Worm (Caenorhabditis elegans) whole organism, L2 larva: ENCODE measurements around the gene C34F6.1.

Source experiments
- F13H6.1 ChIP-seq: sonication (generic microtip); optimal IDR thresholded peaks from 2 replicates; lab custom pipeline; 2016; ENCODE audit warnings: missing genetic modification characterization, missing compliant biosample characterization
- ZK546.5 ChIP-seq: sonication (generic microtip); optimal IDR thresholded peaks from 2 replicates; lab custom pipeline; 2017; ENCODE audit warnings: missing biosample characterization, missing genetic modification characterization
- ama-1 ChIP-seq: fragments of 150-350 bp; optimal IDR thresholded peaks from 2 replicates; lab custom pipeline; 2018; ENCODE audit warnings: inconsistent platforms
- mdl-1 ChIP-seq, 2 experiments: fragments of 150-350 bp in 1 of 2; sonication (generic microtip) in 1 of 2; optimal IDR thresholded peaks; 2 replicates each; lab custom pipeline; 2017; ENCODE audit warnings: missing biosample characterization in 2 of 2, missing genetic modification characterization in 2 of 2
- nhr-25 ChIP-seq: fragments of 150-350 bp; sonication (generic microtip); optimal IDR thresholded peaks from 3 replicates; lab custom pipeline; 2014; ENCODE audit warnings: missing biosample characterization, missing genetic modification characterization
- sma-9 ChIP-seq, 2 experiments: fragments of 150-350 bp in 1 of 2; sonication (generic microtip) in 1 of 2; optimal IDR thresholded peaks; 2 replicates each; lab custom pipeline; 2014 to 2016; ENCODE audit warnings: missing genetic modification characterization in 2 of 2, mild to moderate bottlenecking in 1 of 2, missing biosample characterization in 1 of 2, missing compliant biosample characterization in 1 of 2, missing genetic modification reagents in 1 of 2, moderate library complexity in 1 of 2
- zag-1 ChIP-seq: fragments of 150-350 bp; optimal IDR thresholded peaks from 2 replicates; lab custom pipeline; 2014; ENCODE audit warnings: missing biosample characterization, missing genetic modification characterization
- ztf-11 ChIP-seq: sonication (generic microtip); optimal IDR thresholded peaks from 2 replicates; lab custom pipeline; 2017; ENCODE audit warnings: missing biosample characterization, missing genetic modification characterization

DNA sequence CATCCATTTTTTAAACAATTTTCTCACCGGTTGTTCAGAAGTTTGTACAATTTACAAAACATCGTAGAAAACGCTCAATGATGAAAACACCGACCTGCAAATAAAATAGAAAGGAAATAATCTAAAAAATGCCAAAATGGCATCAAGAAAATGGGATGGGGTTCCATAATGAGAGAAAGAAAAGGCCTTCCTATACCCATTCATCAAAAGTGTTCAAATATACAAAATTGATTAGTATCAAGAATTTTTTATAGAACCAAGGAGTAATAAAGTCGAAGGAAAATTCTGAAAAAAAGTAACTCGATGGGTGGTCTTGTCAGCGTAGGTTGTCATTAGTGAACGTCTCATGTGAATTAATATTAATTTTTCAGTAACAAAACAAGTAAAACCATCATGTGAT, 30.0 kb upstream of the C34F6.1 start, which contains the start of gene C34F6.12:
- no peak for TF ChIP-seq sma-9 (GFP tag; optimal IDR thresholded peaks at IDR 0.05; lab: Kevin White, UChicago)
- TF ChIP-seq sma-9 (tag; optimal IDR thresholded peaks at IDR 0.05; lab: Kevin White, UChicago), result no peak
- TF ChIP-seq ztf-11, result no peak
- no peak for TF ChIP-seq nhr-25 (tag; lab: Kevin White, UChicago)
- TF ChIP-seq ZK546.5 (tag; lab: Kevin White, UChicago), result no peak
- no peak for TF ChIP-seq zag-1 (tag; lab: Kevin White, UChicago)
- TF ChIP-seq F13H6.1 (tag; lab: Kevin White, UChicago), result no peak
- no peak for TF ChIP-seq ama-1 (lab: Kevin White, UChicago)
- TF ChIP-seq mdl-1 (tag; optimal IDR thresholded peaks at IDR 0.05; lab: Kevin White, UChicago), result no peak
